Worm (Caenorhabditis elegans): ENCODE measurements around the gene str-6.

Gene str-6

DNA sequence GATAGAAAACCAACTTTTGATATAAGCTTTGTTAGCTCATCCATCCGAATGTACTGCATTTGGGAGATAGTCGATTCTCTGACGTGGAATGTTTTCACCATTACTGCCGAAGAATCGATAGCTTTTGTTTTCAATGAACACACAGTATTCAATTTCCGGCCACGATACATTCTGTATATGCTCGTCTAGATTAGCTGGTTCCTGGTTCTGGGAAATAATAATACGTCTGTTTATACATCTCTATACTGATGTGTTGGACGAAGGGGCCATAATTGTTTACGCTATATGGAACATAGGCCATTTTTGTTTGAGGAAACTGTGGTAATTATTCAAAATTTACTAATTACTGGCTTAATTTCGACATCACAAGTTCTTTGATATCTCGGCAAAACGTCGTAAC lies at the start of gene str-6:
Gene str-6, minus strand, starts transcription at position 101 of the 400 bp plus-strand sequence.
- no peak for TF ChIP-seq W03F9.2 (tag; optimal IDR thresholded peaks at IDR 0.05)
- TF ChIP-seq dao-5 (tag; optimal IDR thresholded peaks at IDR 0.05) = no peak
- TF ChIP-seq him-1 (tag; optimal IDR thresholded peaks at IDR 0.05) = no peak

DNA sequence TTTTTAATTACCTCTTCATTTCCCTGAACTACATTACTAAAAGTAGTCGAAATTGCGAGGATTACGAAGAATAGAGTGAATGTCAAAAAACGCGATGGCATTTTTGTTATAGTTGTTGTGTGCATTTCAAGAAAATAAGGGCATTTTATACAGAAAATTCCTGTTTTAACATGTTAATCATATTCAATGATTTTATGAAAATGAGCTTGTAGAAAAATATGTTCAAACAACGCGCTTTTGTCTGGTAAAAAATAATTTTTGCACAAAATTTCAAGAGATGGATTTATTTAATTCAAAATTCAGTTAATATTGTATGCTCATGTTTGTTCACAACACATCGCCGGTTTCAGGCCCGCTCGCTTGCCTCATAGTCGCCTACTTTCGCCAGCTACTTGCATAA lies 48.1 kb upstream of the str-6 start, which contains the start of gene T26E4.10:
Gene T26E4.10, minus strand, starts transcription at position 101 of the 400 bp plus-strand sequence.
- TF ChIP-seq dao-5 (tag; optimal IDR thresholded peaks at IDR 0.05) (no peak), him-1 (tag; optimal IDR thresholded peaks at IDR 0.05) (no peak), W03F9.2 (tag; optimal IDR thresholded peaks at IDR 0.05) (no peak)

ce11 chrV:15796087-15796486 lies 46.1 kb upstream of the str-6 start, which contains the start of gene nhr-223:
nhr-223 (plus strand) TSS chrV:15796387.
- TF ChIP-seq W03F9.2 (tag; optimal IDR thresholded peaks at IDR 0.05) (no peak), dao-5 (tag; optimal IDR thresholded peaks at IDR 0.05) (no peak), him-1 (tag; optimal IDR thresholded peaks at IDR 0.05) (no peak)

DNA sequence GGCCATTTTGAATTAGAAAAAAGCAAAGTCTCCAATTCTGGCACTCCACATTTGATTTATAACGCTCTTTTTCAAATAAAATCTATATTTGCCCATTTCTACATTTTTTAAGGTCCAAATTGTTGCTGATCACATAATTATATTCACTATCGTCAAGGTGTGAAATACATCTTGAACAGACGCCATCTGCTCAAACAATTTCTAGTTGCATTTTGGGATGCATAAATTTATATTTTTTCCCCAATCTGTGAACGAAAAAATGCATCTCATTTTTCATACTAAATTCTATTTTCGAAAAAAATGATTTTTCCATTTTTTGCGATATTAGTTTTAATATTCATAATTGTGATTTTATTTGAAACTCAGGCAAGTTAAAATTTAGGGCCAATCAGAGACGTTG lies 43.2 kb upstream of the str-6 start, which contains the start of gene T26E4.7:
Gene T26E4.7, plus strand, starts transcription at position 301 of the 400 bp plus-strand sequence.
- TF ChIP-seq W03F9.2 (tag; optimal IDR thresholded peaks at IDR 0.05) (no peak), dao-5 (tag; optimal IDR thresholded peaks at IDR 0.05) (no peak), him-1 (tag; optimal IDR thresholded peaks at IDR 0.05) (no peak)

ce11 chrV:15792409-15792808 lies 42.4 kb upstream of the str-6 start, which contains the start of gene T26E4.4:
T26E4.4 (minus strand) TSS chrV:15792509.
- no peak for TF ChIP-seq W03F9.2 (tag; optimal IDR thresholded peaks at IDR 0.05)
- TF ChIP-seq him-1 (tag; optimal IDR thresholded peaks at IDR 0.05) = no peak
- TF ChIP-seq dao-5 (tag; optimal IDR thresholded peaks at IDR 0.05) = no peak

ce11 chrV:15782494-15782893 lies 32.5 kb upstream of the str-6 start, which contains the start of gene T26E4.3:
T26E4.3 (plus strand) TSS chrV:15782794.
- no peak for TF ChIP-seq him-1 (tag; optimal IDR thresholded peaks at IDR 0.05)
- TF ChIP-seq dao-5 (tag; optimal IDR thresholded peaks at IDR 0.05) = no peak
- no peak for TF ChIP-seq W03F9.2 (tag; optimal IDR thresholded peaks at IDR 0.05)

DNA sequence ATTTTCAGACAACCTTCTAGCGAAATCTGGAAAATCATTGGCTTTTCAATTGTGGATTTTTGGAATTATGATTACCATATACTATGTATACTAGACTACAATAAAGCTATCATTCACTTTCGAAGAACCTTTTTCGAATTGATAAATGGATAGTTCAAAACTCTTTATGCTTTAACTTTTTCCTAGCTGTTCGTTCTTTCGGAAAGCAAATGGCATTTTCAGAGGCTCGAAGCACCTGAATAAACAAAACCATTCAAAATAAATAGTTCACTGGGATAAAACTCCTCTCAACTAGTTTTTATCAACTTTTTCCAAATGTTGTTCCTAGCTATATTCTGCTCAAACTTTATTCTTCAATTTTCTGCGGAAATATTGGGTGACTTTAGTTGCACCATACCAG lies 31.1 kb upstream of the str-6 start, which contains the start of gene T26E4.2:
Gene T26E4.2, plus strand, starts transcription at position 301 of the 400 bp plus-strand sequence.
- TF ChIP-seq dao-5 (tag; optimal IDR thresholded peaks at IDR 0.05) = no peak
- no peak for TF ChIP-seq W03F9.2 (tag; optimal IDR thresholded peaks at IDR 0.05)
- TF ChIP-seq him-1 (tag; optimal IDR thresholded peaks at IDR 0.05) = no peak

- TF ChIP-seq W03F9.2 (tag; optimal IDR thresholded peaks at IDR 0.05) = no peak
- no peak for TF ChIP-seq him-1 (tag; optimal IDR thresholded peaks at IDR 0.05)
- no peak for TF ChIP-seq dao-5 (tag; optimal IDR thresholded peaks at IDR 0.05)
Observed at ce11 chrV:15779128-15779729, 29.2 kb upstream of the str-6 start, which contains the start of the genes nhr-285 and irld-52. nhr-285 (minus strand) TSS chrV:15779228. irld-52 (plus strand) TSS chrV:15779679.

DNA sequence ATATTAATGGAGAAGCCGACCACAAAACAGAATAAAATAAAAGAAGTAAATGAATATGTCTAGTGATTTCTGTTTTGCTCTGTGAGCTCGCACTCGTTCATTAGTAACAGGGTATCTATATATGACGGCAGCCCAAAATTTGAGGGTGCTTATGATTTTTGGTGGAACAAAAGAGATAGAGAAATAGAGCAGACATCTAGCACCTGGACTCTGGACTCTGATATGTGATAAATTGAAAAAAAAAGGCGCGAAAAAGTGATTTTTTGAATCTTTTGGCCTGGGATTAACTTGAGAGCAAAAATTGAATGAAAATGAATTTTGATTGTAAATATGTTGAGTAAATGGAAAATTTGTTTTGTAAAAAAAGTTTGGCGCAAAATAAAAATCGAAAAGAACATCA lies 26.6 kb upstream of the str-6 start, which contains the start of gene nhr-283:
Gene nhr-283, minus strand, starts transcription at position 101 of the 400 bp plus-strand sequence.
- TF ChIP-seq him-1 (tag; optimal IDR thresholded peaks at IDR 0.05) (no peak), W03F9.2 (tag; optimal IDR thresholded peaks at IDR 0.05) (no peak), dao-5 (tag; optimal IDR thresholded peaks at IDR 0.05) (no peak)

DNA sequence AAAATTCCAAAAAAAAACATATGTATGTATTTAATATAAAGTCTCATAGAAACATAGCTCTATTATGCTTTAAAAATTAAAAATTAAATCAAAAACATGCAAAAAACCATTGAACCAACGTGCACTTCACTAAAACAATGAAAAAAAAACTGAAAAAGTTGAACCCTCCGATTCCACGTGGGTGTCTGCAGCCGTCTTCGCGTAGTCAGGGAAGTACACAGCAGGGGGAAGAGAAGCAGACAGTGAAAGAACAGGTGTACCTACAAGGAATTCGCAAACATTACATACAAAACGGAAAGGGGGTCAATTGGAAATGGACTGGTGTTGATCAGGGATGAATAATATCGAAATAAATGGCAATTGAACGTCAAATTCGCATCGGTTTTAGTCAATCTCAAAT lies 23.9 kb upstream of the str-6 start:
- no peak for TF ChIP-seq him-1 (tag; optimal IDR thresholded peaks at IDR 0.05)
- no peak for TF ChIP-seq dao-5 (tag; optimal IDR thresholded peaks at IDR 0.05)
- TF ChIP-seq W03F9.2 (tag; optimal IDR thresholded peaks at IDR 0.05) = no peak

DNA sequence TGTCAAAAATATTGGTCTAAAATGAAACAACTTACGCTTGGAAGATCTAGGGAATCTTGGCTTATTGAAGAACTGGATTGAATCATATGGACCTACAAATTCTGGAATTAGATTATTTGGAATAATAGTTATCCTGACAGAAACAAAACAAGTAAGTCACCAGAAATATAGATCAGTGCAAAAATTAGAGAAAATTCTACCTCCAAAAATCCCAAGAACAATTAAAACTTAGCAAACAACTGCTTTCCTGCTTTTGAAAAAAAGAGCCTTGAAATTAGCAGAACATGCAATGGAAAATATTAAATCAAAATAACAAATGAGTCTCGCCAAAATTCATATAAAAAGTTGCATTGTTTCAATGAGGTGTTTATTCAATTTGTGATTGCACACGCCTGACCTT lies 23.1 kb upstream of the str-6 start, which contains the start of gene nhr-60:
Gene nhr-60, minus strand, starts transcription at position 101 of the 400 bp plus-strand sequence.
- TF ChIP-seq him-1 (tag; optimal IDR thresholded peaks at IDR 0.05) (no peak), dao-5 (tag; optimal IDR thresholded peaks at IDR 0.05) (no peak), W03F9.2 (tag; optimal IDR thresholded peaks at IDR 0.05) (no peak)

DNA sequence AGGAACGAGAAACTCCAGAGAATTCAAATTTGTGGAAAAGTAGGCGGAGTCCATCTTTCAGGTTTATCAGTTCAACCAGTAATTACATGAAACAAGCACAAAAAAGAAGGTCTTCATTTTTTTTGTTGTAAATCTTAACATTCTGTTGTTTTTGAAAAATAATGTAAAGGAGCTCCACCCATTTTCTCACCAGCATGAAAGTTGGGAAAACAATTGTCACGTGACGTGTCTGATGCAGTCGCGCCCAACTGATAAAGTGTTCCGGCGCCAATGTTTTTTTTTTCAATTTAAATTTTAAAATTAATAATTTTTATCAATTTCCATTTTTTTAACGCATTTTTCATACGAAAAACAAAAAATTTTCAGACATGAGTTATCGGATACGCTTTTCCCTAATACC lies 19.0 kb upstream of the str-6 start, which contains the start of gene F57A10.4:
Gene F57A10.4, plus strand, starts transcription at position 367 of the 400 bp plus-strand sequence.
- TF ChIP-seq him-1 (tag; optimal IDR thresholded peaks at IDR 0.05) (no peak), dao-5 (tag; optimal IDR thresholded peaks at IDR 0.05) (no peak), W03F9.2 (tag; optimal IDR thresholded peaks at IDR 0.05) (no peak)

DNA sequence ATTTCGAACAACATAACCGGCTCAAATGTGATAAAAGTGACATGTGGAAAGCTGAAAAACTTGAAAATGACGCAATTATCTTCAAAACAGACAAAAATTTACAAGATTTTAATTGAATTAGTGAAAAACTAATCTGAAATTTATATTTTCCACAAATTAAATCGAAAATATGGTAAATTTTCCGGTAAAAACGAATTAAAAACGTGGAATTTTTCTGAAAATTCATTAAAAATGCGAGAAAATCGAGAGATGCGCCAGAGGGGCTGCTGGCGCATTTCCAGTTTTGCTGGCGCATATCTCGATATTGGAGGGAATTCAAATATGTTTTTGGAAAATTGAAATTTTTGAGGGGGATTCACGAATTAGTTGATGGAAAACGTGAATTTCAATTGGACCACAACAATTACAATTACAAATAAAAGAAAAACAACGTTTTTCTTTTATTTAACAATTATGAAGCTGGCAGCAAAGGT lies 16.1 kb upstream of the str-6 start, which contains the start of the genes haf-3 and F57A10.2:
Gene haf-3, minus strand, starts transcription at position 51 of the 473 bp plus-strand sequence.
Gene F57A10.2, plus strand, starts transcription at position 454 of the 473 bp plus-strand sequence.
- TF ChIP-seq dao-5 (tag; optimal IDR thresholded peaks at IDR 0.05) (no peak), him-1 (tag; optimal IDR thresholded peaks at IDR 0.05) (peak; percentile 47), W03F9.2 (tag; optimal IDR thresholded peaks at IDR 0.05) (peak; percentile 95)

- TF ChIP-seq W03F9.2 (tag; optimal IDR thresholded peaks at IDR 0.05) (no peak), dao-5 (tag; optimal IDR thresholded peaks at IDR 0.05) (no peak), him-1 (tag; optimal IDR thresholded peaks at IDR 0.05) (no peak)
Observed at ce11 chrV:15758449-15758848, 8.4 kb upstream of the str-6 start, which contains the start of gene str-9. str-9 (plus strand) TSS chrV:15758749.
